Worm (Caenorhabditis elegans) whole organism, midembryonic: ENCODE results near the gene str-135.

Experiments
- T22C8.4 ChIP-seq: fragments of 200-800 bp; sonication (Bioruptor generic); IDR thresholded peaks from 2 replicates; pipeline ENCODE4 v1.3.6; 2022; ENCODE audit warnings: missing genetic modification characterization, missing compliant biosample characterization
- cog-1 ChIP-seq: sonication (generic microtip); optimal IDR thresholded peaks from 2 replicates; lab custom pipeline; 2016; ENCODE audit warnings: missing genetic modification characterization, missing compliant biosample characterization
- flt-1 ChIP-seq: fragments of 200-800 bp; sonication (Bioruptor generic); IDR thresholded peaks from 2 replicates; pipeline ENCODE4 v1.3.6; 2022; ENCODE audit warnings: missing genetic modification characterization, missing compliant biosample characterization
- klf-2 ChIP-seq: fragments of 200-800 bp; sonication (Bioruptor generic); conservative IDR thresholded peaks from 2 replicates; pipeline ENCODE4 v1.3.6; 2022; ENCODE audit warnings: missing genetic modification reagents, missing genetic modification characterization, missing compliant biosample characterization
- med-1 ChIP-seq: sonication (generic microtip); optimal IDR thresholded peaks from 2 replicates; lab custom pipeline; 2017; ENCODE audit warnings: missing genetic modification characterization, mild to moderate bottlenecking, missing compliant biosample characterization, antibody characterized with exemption, missing genetic modification reagents; ENCODE audit not compliant: insufficient read depth
- ref-1 ChIP-seq: fragments of 200-800 bp; sonication (Bioruptor generic); conservative IDR thresholded peaks from 2 replicates; pipeline ENCODE4 v1.3.6; 2022; ENCODE audit warnings: missing genetic modification reagents, missing genetic modification characterization, missing compliant biosample characterization
- tab-1 ChIP-seq: fragments of 200-800 bp; sonication (Bioruptor generic); IDR thresholded peaks from 2 replicates; pipeline ENCODE4 v1.3.6; 2022; ENCODE audit warnings: missing genetic modification characterization, missing compliant biosample characterization
- ztf-23 ChIP-seq: fragments of 200-800 bp; sonication (Bioruptor generic); IDR thresholded peaks from 2 replicates; pipeline ENCODE4 v1.3.6; 2022; ENCODE audit warnings: missing genetic modification reagents, missing genetic modification characterization, missing compliant biosample characterization
- ztf-29 ChIP-seq: fragments of 200-800 bp; sonication (Bioruptor generic); IDR thresholded peaks from 2 replicates; pipeline ENCODE4 v1.3.6; 2022; ENCODE audit warnings: missing genetic modification reagents, missing genetic modification characterization, missing compliant biosample characterization

The str-135 gene

ce11 chrV:8285455-8285854 lies 4.8 kb upstream of the str-135 start:
- TF ChIP-seq ref-1 (GFP tag; lab: Robert Waterston, UW) (no peak), T22C8.4 (no peak), ztf-29 (GFP tag; lab: Robert Waterston, UW) (no peak), med-1 (GFP tag; lab: Kevin White, UChicago) (no peak), flt-1 (no peak), klf-2 (GFP tag; lab: Robert Waterston, UW) (no peak), tab-1 (GFP tag; lab: Robert Waterston, UW) (no peak), cog-1 (no peak), ztf-23 (GFP tag; lab: Robert Waterston, UW) (no peak)

- TF ChIP-seq ztf-23 (GFP tag; lab: Robert Waterston, UW): no peak
- no peak for TF ChIP-seq klf-2 (GFP tag; lab: Robert Waterston, UW)
- no peak for TF ChIP-seq tab-1 (GFP tag; lab: Robert Waterston, UW)
- no peak for TF ChIP-seq ztf-29 (GFP tag; lab: Robert Waterston, UW)
- no peak for TF ChIP-seq cog-1
- no peak for TF ChIP-seq flt-1
- no peak for TF ChIP-seq T22C8.4
- TF ChIP-seq med-1 (GFP tag; lab: Kevin White, UChicago): no peak
- no peak for TF ChIP-seq ref-1 (GFP tag; lab: Robert Waterston, UW)
Observed at ce11 chrV:8284800-8285199, 4.1 kb upstream of the str-135 start, which contains the start of gene slc-17.5. Gene slc-17.5, minus strand, starts transcription at chrV:8284900.

ce11 chrV:8282933-8283332 lies 2.3 kb upstream of the str-135 start:
- TF ChIP-seq flt-1: no peak
- TF ChIP-seq klf-2 (GFP tag; lab: Robert Waterston, UW): no peak
- no peak for TF ChIP-seq tab-1 (GFP tag; lab: Robert Waterston, UW)
- TF ChIP-seq T22C8.4: no peak
- TF ChIP-seq cog-1: no peak
- no peak for TF ChIP-seq med-1 (GFP tag; lab: Kevin White, UChicago)
- no peak for TF ChIP-seq ztf-29 (GFP tag; lab: Robert Waterston, UW)
- no peak for TF ChIP-seq ztf-23 (GFP tag; lab: Robert Waterston, UW)
- TF ChIP-seq ref-1 (GFP tag; lab: Robert Waterston, UW): no peak

- no peak for TF ChIP-seq tab-1 (GFP tag; lab: Robert Waterston, UW)
- TF ChIP-seq klf-2 (GFP tag; lab: Robert Waterston, UW): no peak
- TF ChIP-seq med-1 (GFP tag; lab: Kevin White, UChicago): no peak
Observed at ce11 chrV:8281646-8282045, 976 bp upstream of the str-135 start.

- TF ChIP-seq T22C8.4 (no peak), med-1 (GFP tag; lab: Kevin White, UChicago) (no peak), klf-2 (GFP tag; lab: Robert Waterston, UW) (no peak), cog-1 (no peak), ztf-29 (GFP tag; lab: Robert Waterston, UW) (no peak), ztf-23 (GFP tag; lab: Robert Waterston, UW) (no peak), tab-1 (GFP tag; lab: Robert Waterston, UW) (no peak), ref-1 (GFP tag; lab: Robert Waterston, UW) (no peak), flt-1 (no peak)
Observed at ce11 chrV:8278830-8279229, 1.8 kb downstream of the str-135 start, which contains the start of gene str-136. Gene str-136, minus strand, starts transcription at chrV:8278930.

- TF ChIP-seq ztf-29 (GFP tag; lab: Robert Waterston, UW): no peak
- no peak for TF ChIP-seq ztf-23 (GFP tag; lab: Robert Waterston, UW)
- TF ChIP-seq ref-1 (GFP tag; lab: Robert Waterston, UW): no peak
- TF ChIP-seq T22C8.4: no peak
- TF ChIP-seq klf-2 (GFP tag; lab: Robert Waterston, UW): no peak
- TF ChIP-seq tab-1 (GFP tag; lab: Robert Waterston, UW): no peak
- no peak for TF ChIP-seq flt-1
- TF ChIP-seq med-1 (GFP tag; lab: Kevin White, UChicago): no peak
- no peak for TF ChIP-seq cog-1
Observed at ce11 chrV:8271995-8272394, 8.7 kb downstream of the str-135 start, which contains the start of gene asp-5. Gene asp-5, plus strand, starts transcription at chrV:8272385.

ce11 chrV:8271395-8271794 lies 9.3 kb downstream of the str-135 start:
- TF ChIP-seq tab-1 (GFP tag; lab: Robert Waterston, UW): no peak
- no peak for TF ChIP-seq ztf-29 (GFP tag; lab: Robert Waterston, UW)
- TF ChIP-seq cog-1: no peak
- TF ChIP-seq T22C8.4: no peak
- no peak for TF ChIP-seq ztf-23 (GFP tag; lab: Robert Waterston, UW)
- no peak for TF ChIP-seq klf-2 (GFP tag; lab: Robert Waterston, UW)
- no peak for TF ChIP-seq ref-1 (GFP tag; lab: Robert Waterston, UW)
- no peak for TF ChIP-seq med-1 (GFP tag; lab: Kevin White, UChicago)
- no peak for TF ChIP-seq flt-1

ce11 chrV:8269878-8270277 lies 10.8 kb downstream of the str-135 start:
- no peak for TF ChIP-seq ref-1 (GFP tag; lab: Robert Waterston, UW)
- no peak for TF ChIP-seq med-1 (GFP tag; lab: Kevin White, UChicago)
- no peak for TF ChIP-seq flt-1
- TF ChIP-seq ztf-29 (GFP tag; lab: Robert Waterston, UW): no peak
- TF ChIP-seq ztf-23 (GFP tag; lab: Robert Waterston, UW): no peak
- no peak for TF ChIP-seq T22C8.4
- no peak for TF ChIP-seq tab-1 (GFP tag; lab: Robert Waterston, UW)
- no peak for TF ChIP-seq klf-2 (GFP tag; lab: Robert Waterston, UW)
- TF ChIP-seq cog-1: no peak

ce11 chrV:8268902-8269301 lies 11.8 kb downstream of the str-135 start, which contains the start of the genes asp-6 and asp-12:
Gene asp-6, minus strand, starts transcription at chrV:8268937.
Gene asp-12, plus strand, starts transcription at chrV:8269210.
- no peak for TF ChIP-seq ref-1 (GFP tag; lab: Robert Waterston, UW)
- TF ChIP-seq klf-2 (GFP tag; lab: Robert Waterston, UW): no peak
- no peak for TF ChIP-seq ztf-23 (GFP tag; lab: Robert Waterston, UW)

ce11 chrV:8267275-8267674 lies 13.4 kb downstream of the str-135 start:
- TF ChIP-seq tab-1 (GFP tag; lab: Robert Waterston, UW): no peak
- no peak for TF ChIP-seq flt-1
- no peak for TF ChIP-seq ztf-23 (GFP tag; lab: Robert Waterston, UW)
- TF ChIP-seq klf-2 (GFP tag; lab: Robert Waterston, UW): no peak
- TF ChIP-seq T22C8.4: no peak
- no peak for TF ChIP-seq cog-1
- TF ChIP-seq ztf-29 (GFP tag; lab: Robert Waterston, UW): no peak
- TF ChIP-seq med-1 (GFP tag; lab: Kevin White, UChicago): no peak
- TF ChIP-seq ref-1 (GFP tag; lab: Robert Waterston, UW): no peak
